Fruit fly (Drosophila melanogaster) whole organism, embryonic: ENCODE results near the gene mTerf3.
A peak's percentile ranks its signal among the peaks of the same experiment; 100 is the strongest.

Experiments
- CG15011 ChIP-seq: fragments of 200-800 bp; sonication (Bioruptor generic); optimal IDR thresholded peaks from 3 replicates; lab custom pipeline; 2018; ENCODE audit warnings: missing biosample characterization, mild to moderate bottlenecking, missing genetic modification characterization
- CG16813 ChIP-seq: fragments of 200-800 bp; sonication (Bioruptor generic); IDR thresholded peaks from 3 replicates; pipeline ENCODE4 v1.3.6; 2022; ENCODE audit warnings: missing biosample characterization, missing genetic modification characterization; ENCODE audit not compliant: partially characterized antibody
- CG17328 ChIP-seq: fragments of 200-800 bp; sonication (Bioruptor generic); IDR thresholded peaks from 2 replicates; pipeline ENCODE4 v1.3.6; 2022; ENCODE audit warnings: missing biosample characterization, missing genetic modification characterization
- CG1792 ChIP-seq: fragments of 200-800 bp; sonication (Bioruptor generic); optimal IDR thresholded peaks from 2 replicates; lab custom pipeline; 2016; ENCODE audit warnings: missing biosample characterization, missing genetic modification characterization
- CG18262 ChIP-seq: fragments of 200-800 bp; optimal IDR thresholded peaks from 3 replicates; lab custom pipeline; 2019; ENCODE audit warnings: missing biosample characterization, mild to moderate bottlenecking, missing genetic modification characterization, moderate library complexity
- CG2116 ChIP-seq: fragments of 200-800 bp; sonication (Bioruptor generic); optimal IDR thresholded peaks from 3 replicates; lab custom pipeline; 2018; ENCODE audit warnings: missing biosample characterization, mild to moderate bottlenecking, missing genetic modification characterization
- CG2678 ChIP-seq: fragments of 200-800 bp; sonication (Bioruptor generic); optimal IDR thresholded peaks from 3 replicates; lab custom pipeline; 2019; ENCODE audit warnings: missing biosample characterization, mild to moderate bottlenecking, missing genetic modification characterization, moderate library complexity
- CG30020 ChIP-seq: fragments of 200-800 bp; optimal IDR thresholded peaks from 2 replicates; lab custom pipeline; 2019; ENCODE audit warnings: missing biosample characterization, mild to moderate bottlenecking, missing genetic modification characterization, moderate library complexity
- CG32772 ChIP-seq: fragments of 200-800 bp; sonication (Bioruptor generic); IDR thresholded peaks from 2 replicates; pipeline ENCODE4 v1.3.6; 2022; ENCODE audit warnings: missing biosample characterization, missing genetic modification characterization
- CG4328 ChIP-seq: fragments of 200-800 bp; sonication (Bioruptor generic); optimal IDR thresholded peaks from 3 replicates; lab custom pipeline; 2017; ENCODE audit warnings: missing biosample characterization, missing genetic modification reagents, missing genetic modification characterization
- CG4360 ChIP-seq: fragments of 200-800 bp; sonication (Bioruptor generic); IDR thresholded peaks from 2 replicates; pipeline ENCODE4 v1.3.6; 2022; ENCODE audit warnings: missing biosample characterization, missing genetic modification characterization
- CG8765 ChIP-seq: fragments of 200-800 bp; sonication (Bioruptor generic); IDR thresholded peaks from 2 replicates; pipeline ENCODE4 v1.3.6; 2022; ENCODE audit warnings: missing biosample characterization, missing genetic modification characterization
- Camta ChIP-seq: fragments of 200-800 bp; sonication (Bioruptor generic); optimal IDR thresholded peaks from 2 replicates; lab custom pipeline; 2016; ENCODE audit warnings: missing biosample characterization, missing genetic modification characterization
- Dad ChIP-seq: fragments of 200-800 bp; sonication (Bioruptor generic); optimal IDR thresholded peaks from 3 replicates; lab custom pipeline; 2016; ENCODE audit warnings: missing biosample characterization, missing genetic modification characterization
- Dfd ChIP-seq, 2 experiments: fragments of >200 bp; optimal IDR thresholded peaks; 2 replicates each; lab custom pipeline; 2017; ENCODE audit warnings: missing biosample characterization in 2 of 2, missing genetic modification characterization in 2 of 2
- Dref ChIP-seq: fragments of 200-800 bp; sonication (Bioruptor generic); IDR thresholded peaks from 2 replicates; pipeline ENCODE4 v1.3.6; 2022; ENCODE audit warnings: missing biosample characterization, missing genetic modification characterization
- E2f1 ChIP-seq: fragments of 200-800 bp; sonication (Bioruptor generic); IDR thresholded peaks from 2 replicates; pipeline ENCODE4 v1.3.6; 2022; ENCODE audit warnings: missing biosample characterization, missing genetic modification characterization
- Fer1 ChIP-seq: fragments of 200-800 bp; sonication (Bioruptor generic); optimal IDR thresholded peaks from 2 replicates; lab custom pipeline; 2017; ENCODE audit warnings: missing biosample characterization, mild to moderate bottlenecking, missing genetic modification characterization
- Gsc ChIP-seq: fragments of 200-800 bp; sonication (Bioruptor generic); IDR thresholded peaks from 2 replicates; pipeline ENCODE4 v1.3.6; 2022; ENCODE audit warnings: missing biosample characterization, missing genetic modification characterization
- Gug ChIP-seq: fragments of 200-800 bp; sonication (Bioruptor generic); IDR thresholded peaks from 4 replicates; pipeline ENCODE4 v1.3.6; 2022; ENCODE audit warnings: missing biosample characterization, missing genetic modification characterization
- Hey ChIP-seq: fragments of 200-800 bp; sonication (Bioruptor generic); optimal IDR thresholded peaks from 3 replicates; lab custom pipeline; 2018; ENCODE audit warnings: missing biosample characterization, mild to moderate bottlenecking, missing genetic modification characterization
- Hr51 ChIP-seq, 2 experiments: fragments of 200-800 bp; sonication (Bioruptor generic); optimal IDR thresholded peaks; 2 replicates in 1 of 2; 3 replicates in 1 of 2; lab custom pipeline; 2016 to 2018; ENCODE audit warnings: missing biosample characterization in 2 of 2, missing genetic modification characterization in 2 of 2, mild to moderate bottlenecking in 1 of 2, moderate library complexity in 1 of 2
- Oaz ChIP-seq: fragments of 200-800 bp; sonication (Bioruptor generic); IDR thresholded peaks from 2 replicates; pipeline ENCODE4 v1.3.6; 2022; ENCODE audit warnings: missing biosample characterization, missing genetic modification characterization
- Pdp1 ChIP-seq, 2 experiments: fragments of 200-800 bp; sonication (Bioruptor generic); optimal IDR thresholded peaks; 3 replicates each; lab custom pipeline; 2016; ENCODE audit warnings: missing biosample characterization in 2 of 2, missing genetic modification characterization in 2 of 2, mild to moderate bottlenecking in 1 of 2, moderate library complexity in 1 of 2
- Sox100B ChIP-seq: fragments of 200-800 bp; sonication (Bioruptor generic); optimal IDR thresholded peaks from 3 replicates; lab custom pipeline; 2018; ENCODE audit warnings: missing biosample characterization, mild to moderate bottlenecking, missing genetic modification characterization
- Sox102F ChIP-seq: fragments of 200-800 bp; sonication (Bioruptor generic); optimal IDR thresholded peaks from 2 replicates; lab custom pipeline; 2018; ENCODE audit warnings: missing biosample characterization, mild to moderate bottlenecking, missing genetic modification characterization, moderate library complexity
- Trl ChIP-seq, 3 experiments: fragments of >200 bp in 2 of 3; fragments of 200-800 bp in 1 of 3; sonication (Bioruptor generic) in 1 of 3; optimal IDR thresholded peaks; 2 replicates in 1 of 3; 3 replicates in 2 of 3; lab custom pipeline; 2016 to 2017; ENCODE audit warnings: missing biosample characterization in 1 of 3, missing genetic modification characterization in 1 of 3
- chn ChIP-seq: fragments of 200-800 bp; sonication (Bioruptor generic); optimal IDR thresholded peaks from 2 replicates; lab custom pipeline; 2016; ENCODE audit warnings: missing biosample characterization, missing genetic modification characterization
- da ChIP-seq: fragments of 200-800 bp; sonication (Bioruptor generic); optimal IDR thresholded peaks from 2 replicates; lab custom pipeline; 2016; ENCODE audit warnings: missing biosample characterization, missing genetic modification characterization
- dmrt11E ChIP-seq: fragments of 200-800 bp; sonication (Bioruptor generic); optimal IDR thresholded peaks from 3 replicates; lab custom pipeline; 2018; ENCODE audit warnings: missing biosample characterization, mild to moderate bottlenecking, missing genetic modification characterization, moderate library complexity
- ems ChIP-seq: fragments of 200-800 bp; sonication (Bioruptor generic); optimal IDR thresholded peaks from 3 replicates; lab custom pipeline; 2016; ENCODE audit warnings: missing biosample characterization, missing genetic modification characterization
- esg ChIP-seq: fragments of 200-800 bp; sonication (Bioruptor generic); conservative IDR thresholded peaks from 2 replicates; pipeline ENCODE4 v1.3.6; 2022; ENCODE audit warnings: missing biosample characterization, missing genetic modification characterization
- eve ChIP-seq, 2 experiments: fragments of >200 bp; optimal IDR thresholded peaks; 2 replicates each; lab custom pipeline; 2017; ENCODE audit warnings: missing biosample characterization in 2 of 2, missing genetic modification characterization in 2 of 2
- ewg ChIP-seq: fragments of 200-800 bp; sonication (Bioruptor generic); optimal IDR thresholded peaks from 3 replicates; lab custom pipeline; 2017; ENCODE audit warnings: mild to moderate bottlenecking, missing biosample characterization, missing genetic modification reagents, missing genetic modification characterization
- fd102C ChIP-seq: fragments of 200-800 bp; sonication (Bioruptor generic); optimal IDR thresholded peaks from 2 replicates; lab custom pipeline; 2018; ENCODE audit warnings: missing biosample characterization, mild to moderate bottlenecking, missing genetic modification characterization, moderate library complexity
- gro ChIP-seq: fragments of 200-800 bp; sonication (Bioruptor generic); optimal IDR thresholded peaks from 2 replicates; lab custom pipeline; 2016; ENCODE audit warnings: missing biosample characterization, missing genetic modification characterization
- klu ChIP-seq: fragments of 200-800 bp; sonication (Bioruptor generic); IDR thresholded peaks from 2 replicates; pipeline ENCODE4 v1.3.6; 2022; ENCODE audit warnings: missing biosample characterization, missing genetic modification characterization
- lilli ChIP-seq: fragments of 200-800 bp; sonication (Bioruptor generic); optimal IDR thresholded peaks from 3 replicates; lab custom pipeline; 2016; ENCODE audit warnings: missing biosample characterization, missing genetic modification characterization
- lmd ChIP-seq: fragments of 200-800 bp; sonication (Bioruptor generic); IDR thresholded peaks from 2 replicates; pipeline ENCODE4 v1.3.6; 2022; ENCODE audit warnings: missing biosample characterization, missing genetic modification characterization
- mld ChIP-seq: fragments of 200-800 bp; sonication (Bioruptor generic); IDR thresholded peaks from 3 replicates; pipeline ENCODE4 v1.3.6; 2022; ENCODE audit warnings: missing biosample characterization, missing genetic modification characterization; ENCODE audit not compliant: partially characterized antibody
- pfk ChIP-seq: fragments of 200-800 bp; sonication (Bioruptor generic); optimal IDR thresholded peaks from 2 replicates; lab custom pipeline; 2018; ENCODE audit warnings: missing biosample characterization, mild to moderate bottlenecking, missing genetic modification characterization, moderate library complexity
- prd ChIP-seq, 3 experiments: fragments of >200 bp in 2 of 3; fragments of 200-800 bp in 1 of 3; sonication (Bioruptor generic) in 1 of 3; optimal IDR thresholded peaks in 2 of 3; IDR thresholded peaks in 1 of 3; 2 replicates in 2 of 3; 3 replicates in 1 of 3; pipeline versions ENCODE4 v1.3.6 to Lab custom; 2017 to 2022; ENCODE audit warnings: missing biosample characterization in 1 of 3, missing genetic modification characterization in 1 of 3
- sens ChIP-seq: fragments of 200-800 bp; sonication (Bioruptor generic); peaks from one replicate; lab custom pipeline; 2016; ENCODE audit warnings: missing biosample characterization, missing genetic modification characterization
- sisA ChIP-seq: fragments of 200-800 bp; sonication (Bioruptor generic); IDR thresholded peaks from 2 replicates; pipeline ENCODE4 v1.3.6; 2022; ENCODE audit warnings: missing biosample characterization, missing genetic modification characterization
- slou ChIP-seq: fragments of 200-800 bp; sonication (Bioruptor generic); optimal IDR thresholded peaks from 3 replicates; lab custom pipeline; 2016; ENCODE audit warnings: missing biosample characterization, missing genetic modification characterization
- stwl ChIP-seq: fragments of 200-800 bp; sonication (Bioruptor generic); optimal IDR thresholded peaks from 3 replicates; lab custom pipeline; 2018; ENCODE audit warnings: missing biosample characterization, mild to moderate bottlenecking, missing genetic modification characterization, moderate library complexity
- usp ChIP-seq: fragments of >200 bp; optimal IDR thresholded peaks from 2 replicates; lab custom pipeline; 2017; ENCODE audit warnings: missing biosample characterization, missing genetic modification characterization
- vvl ChIP-seq: fragments of 200-800 bp; sonication (Bioruptor generic); IDR thresholded peaks from 2 replicates; pipeline ENCODE4 v1.3.6; 2022; ENCODE audit warnings: missing biosample characterization, missing genetic modification characterization
- yki ChIP-seq: fragments of >200 bp; optimal IDR thresholded peaks from 3 replicates; lab custom pipeline; 2018

Gene mTerf3

dm6 chr3L:20540182-20540974 is 19.8 kb upstream of the mTerf3 start, which contains the start of gene Rcd2 (continued):
- TF ChIP-seq lilli (GFP tag; lab: Kevin White, UChicago) (peak; percentile 69), CG15011 (GFP tag; lab: Kevin White, UChicago) (peak; percentile 78), prd (optimal IDR thresholded peaks at IDR 0.05; lab: Kevin White, UChicago) (no peak), prd (GFP tag; IDR thresholded peaks at IDR 0.05; lab: Robert Waterston, UW) (peak; percentile 83), CG2116 (GFP tag; lab: Kevin White, UChicago) (peak; percentile 32), CG4360 (GFP tag; lab: Robert Waterston, UW) (no peak), Oaz (GFP tag; lab: Robert Waterston, UW) (peak; percentile 68), CG2678 (tag; lab: Kevin White, UChicago) (peak; percentile 94), CG18262 (tag; lab: Kevin White, UChicago) (peak; percentile 84), Camta (GFP tag; lab: Kevin White, UChicago) (no peak), usp (GFP tag; lab: Kevin White, UChicago) (no peak), Hey (no peak), lmd (GFP tag; lab: Robert Waterston, UW) (peak; percentile 74), pfk (GFP tag; lab: Kevin White, UChicago) (no peak), ewg (GFP tag; lab: Kevin White, UChicago) (no peak), yki (lab: Kevin White, UChicago) (no peak), sisA (GFP tag; lab: Robert Waterston, UW) (no peak), klu (GFP tag; lab: Robert Waterston, UW) (peak; percentile 64), Fer1 (peak; percentile 91), da (no peak), Gug (GFP tag; lab: Robert Waterston, UW) (no peak), Hr51 (GFP tag; optimal IDR thresholded peaks at IDR 0.05; lab: Kevin White, UChicago) (peak in 1 of 2 experiments; percentile 95), CG8765 (GFP tag; lab: Robert Waterston, UW) (peak; percentile 32; the same call in 1 of the 2 replicates), Trl (optimal IDR thresholded peaks at IDR 0.05; lab: Kevin White, UChicago) (peak; percentile 62 to 94), Trl (GFP tag; optimal IDR thresholded peaks at IDR 0.05; lab: Kevin White, UChicago) (peak; percentile 36), Gsc (GFP tag; lab: Robert Waterston, UW) (no peak), stwl (tag; lab: Kevin White, UChicago) (peak; percentile 83), Sox102F (GFP tag; lab: Kevin White, UChicago) (peak; percentile 84), CG16813 (GFP tag; lab: Robert Waterston, UW) (peak; percentile 68; the same call in 2 of the 3 replicates), CG4328 (GFP tag; lab: Kevin White, UChicago) (peak; percentile 86), slou (GFP tag; lab: Kevin White, UChicago) (peak; percentile 31), CG1792 (GFP tag; lab: Kevin White, UChicago) (peak; percentile 39), mld (GFP tag; lab: Robert Waterston, UW) (peak; percentile 79), sens (GFP tag; lab: Kevin White, UChicago) (peak; percentile 94), E2f1 (peak; percentile 76; the same call in 1 of the 2 replicates), Pdp1 (GFP tag; optimal IDR thresholded peaks at IDR 0.05; lab: Kevin White, UChicago) (peak; percentile 49 to 73), CG32772 (peak; percentile 41; the same call in 1 of the 2 replicates), Dad (GFP tag; lab: Kevin White, UChicago) (no peak), esg (GFP tag; lab: Robert Waterston, UW) (peak; percentile 60), Dref (GFP tag; lab: Robert Waterston, UW) (peak; percentile 82), gro (GFP tag; lab: Kevin White, UChicago) (peak; percentile 56), eve (GFP tag; optimal IDR thresholded peaks at IDR 0.05; lab: Kevin White, UChicago) (peak in 1 of 2 experiments; percentile 47), CG17328 (peak; percentile 62; the same call in 1 of the 2 replicates), CG30020 (tag; lab: Kevin White, UChicago) (peak; percentile 44), ems (GFP tag; lab: Kevin White, UChicago) (peak; percentile 64), fd102C (GFP tag; lab: Kevin White, UChicago) (peak; percentile 57), vvl (GFP tag; lab: Robert Waterston, UW) (peak; percentile 85), Sox100B (GFP tag; lab: Kevin White, UChicago) (peak; percentile 90), Dfd (GFP tag; optimal IDR thresholded peaks at IDR 0.05; lab: Kevin White, UChicago) (no peak), dmrt11E (peak; percentile 19), chn (GFP tag; lab: Kevin White, UChicago) (peak; percentile 35)
